Worm (Caenorhabditis elegans) whole organism, L4 larva: ENCODE results near the gene C43C3.4.

Source experiments
- F37D6.2 ChIP-seq: sonication (generic microtip); optimal IDR thresholded peaks from 2 replicates; lab custom pipeline; 2016; ENCODE audit warnings: mild to moderate bottlenecking, missing genetic modification characterization, missing compliant biosample characterization
- Y5F2A.4 ChIP-seq: fragments of 200-800 bp; sonication (Bioruptor generic); optimal IDR thresholded peaks from 2 replicates; lab custom pipeline; 2018; ENCODE audit warnings: mild to moderate bottlenecking, missing genetic modification characterization, missing compliant biosample characterization
- Y75B8A.6 ChIP-seq: fragments of 200-800 bp; sonication (Bioruptor generic); IDR thresholded peaks from 2 replicates; pipeline ENCODE4 v1.3.6; 2022; ENCODE audit warnings: missing genetic modification reagents, missing genetic modification characterization, missing compliant biosample characterization
- ZK337.2 ChIP-seq: fragments of 200-800 bp; sonication (Bioruptor generic); IDR thresholded peaks from 2 replicates; pipeline ENCODE4 v1.3.6; 2022; ENCODE audit warnings: missing genetic modification reagents, missing genetic modification characterization, missing compliant biosample characterization
- aha-1 ChIP-seq: fragments of 150-350 bp; peaks from one replicate; lab custom pipeline; 2014; ENCODE audit warnings: missing biosample characterization, missing genetic modification characterization
- ama-1 ChIP-seq: fragments of 150-350 bp; optimal IDR thresholded peaks from 2 replicates; lab custom pipeline; 2014; ENCODE audit warnings: inconsistent platforms, mixed read lengths
- ceh-20 ChIP-seq: fragments of 200-800 bp; sonication (Bioruptor generic); IDR thresholded peaks from 2 replicates; pipeline ENCODE4 v1.3.6; 2022; ENCODE audit warnings: missing genetic modification reagents, missing genetic modification characterization, missing compliant biosample characterization
- ceh-82 ChIP-seq: sonication (generic microtip); optimal IDR thresholded peaks from 2 replicates; lab custom pipeline; 2017; ENCODE audit warnings: missing biosample characterization, missing genetic modification characterization
- daf-19 ChIP-seq: fragments of 200-800 bp; sonication (Bioruptor generic); conservative IDR thresholded peaks from 2 replicates; pipeline ENCODE4 v1.3.6; 2022; ENCODE audit warnings: missing genetic modification characterization, missing compliant biosample characterization
- dmd-8 ChIP-seq: fragments of 200-800 bp; sonication (Bioruptor generic); IDR thresholded peaks from 2 replicates; pipeline ENCODE4 v1.3.6; 2022; ENCODE audit warnings: missing genetic modification characterization, missing compliant biosample characterization
- dmd-9 ChIP-seq: fragments of 200-800 bp; sonication (Bioruptor generic); IDR thresholded peaks from 2 replicates; pipeline ENCODE4 v1.3.6; 2022; ENCODE audit warnings: missing genetic modification reagents, missing genetic modification characterization, missing compliant biosample characterization
- dpl-1 ChIP-seq: fragments of 150-350 bp; optimal IDR thresholded peaks from 2 replicates; lab custom pipeline; 2014; ENCODE audit warnings: missing biosample characterization, missing genetic modification reagents, missing genetic modification characterization
- duxl-1 ChIP-seq: sonication (generic microtip); optimal IDR thresholded peaks from 2 replicates; lab custom pipeline; 2016; ENCODE audit warnings: mild to moderate bottlenecking, missing genetic modification characterization, moderate library complexity, missing compliant biosample characterization; ENCODE audit not compliant: poor library complexity
- fkh-10 ChIP-seq: fragments of 150-350 bp; optimal IDR thresholded peaks from 2 replicates; lab custom pipeline; 2014; ENCODE audit warnings: missing biosample characterization, missing genetic modification reagents, missing genetic modification characterization
- gei-8 ChIP-seq: fragments of 200-800 bp; sonication (Bioruptor generic); optimal IDR thresholded peaks from 2 replicates; lab custom pipeline; 2018; ENCODE audit warnings: mild to moderate bottlenecking, missing genetic modification characterization, missing compliant biosample characterization
- hlh-30 ChIP-seq: sonication (generic microtip); optimal IDR thresholded peaks from 2 replicates; lab custom pipeline; 2017; ENCODE audit warnings: antibody characterized with exemption, mild to moderate bottlenecking, missing genetic modification characterization, missing compliant biosample characterization; ENCODE audit not compliant: insufficient read depth
- mdl-1 ChIP-seq, 2 experiments: fragments of 150-350 bp in 1 of 2; sonication (generic microtip) in 1 of 2; optimal IDR thresholded peaks; 2 replicates each; lab custom pipeline; 2014 to 2017; ENCODE audit warnings: missing biosample characterization in 2 of 2, missing genetic modification characterization in 2 of 2
- mdt-29 ChIP-seq: fragments of 200-800 bp; sonication (Bioruptor generic); IDR thresholded peaks from 2 replicates; pipeline ENCODE4 v1.3.6; 2022; ENCODE audit warnings: missing genetic modification reagents, missing genetic modification characterization, missing compliant biosample characterization
- mep-1 ChIP-seq: fragments of 150-350 bp; sonication (generic microtip); optimal IDR thresholded peaks from 3 replicates; lab custom pipeline; 2014; ENCODE audit warnings: missing biosample characterization, missing genetic modification characterization
- nhr-102 ChIP-seq: sonication (generic microtip); optimal IDR thresholded peaks from 2 replicates; lab custom pipeline; 2016; ENCODE audit warnings: mild to moderate bottlenecking, missing genetic modification characterization, moderate library complexity, missing compliant biosample characterization
- nhr-11 ChIP-seq: fragments of 150-350 bp; optimal IDR thresholded peaks from 2 replicates; lab custom pipeline; 2014; ENCODE audit warnings: missing biosample characterization, missing genetic modification characterization
- nhr-111 ChIP-seq: fragments of 200-800 bp; sonication (Bioruptor generic); optimal IDR thresholded peaks from 2 replicates; lab custom pipeline; 2018; ENCODE audit warnings: mild to moderate bottlenecking, missing genetic modification characterization, missing compliant biosample characterization
- nhr-237 ChIP-seq: sonication (generic microtip); optimal IDR thresholded peaks from 2 replicates; lab custom pipeline; 2017; ENCODE audit warnings: missing biosample characterization, missing genetic modification characterization
- nhr-25 ChIP-seq: sonication (generic microtip); optimal IDR thresholded peaks from 2 replicates; lab custom pipeline; 2017; ENCODE audit warnings: missing genetic modification characterization, mild to moderate bottlenecking, missing compliant biosample characterization, antibody characterized with exemption, moderate library complexity, borderline replicate concordance; ENCODE audit not compliant: insufficient read depth
- nhr-28 ChIP-seq: fragments of 150-350 bp; optimal IDR thresholded peaks from 2 replicates; lab custom pipeline; 2014; ENCODE audit warnings: missing biosample characterization, missing genetic modification characterization
- nhr-42 ChIP-seq: fragments of 200-800 bp; sonication (Bioruptor generic); IDR thresholded peaks from 2 replicates; pipeline ENCODE4 v1.3.6; 2022; ENCODE audit warnings: missing genetic modification characterization, missing compliant biosample characterization
- set-16 ChIP-seq: fragments of 200-800 bp; sonication (Bioruptor generic); IDR thresholded peaks from 2 replicates; pipeline ENCODE4 v1.3.6; 2022; ENCODE audit warnings: missing genetic modification reagents, missing genetic modification characterization, missing compliant biosample characterization
- tra-1 ChIP-seq: fragments of 200-800 bp; sonication (Bioruptor generic); IDR thresholded peaks from 2 replicates; pipeline ENCODE4 v1.3.6; 2022; ENCODE audit warnings: missing genetic modification reagents, missing genetic modification characterization, missing compliant biosample characterization
- unc-62 ChIP-seq, 3 experiments: fragments of 150-350 bp in 1 of 3; sonication (generic microtip); optimal IDR thresholded peaks in 2 of 3; peaks in 1 of 3; 1 replicate in 1 of 3; 2 replicates in 2 of 3; lab custom pipeline; 2014 to 2017; ENCODE audit warnings: missing biosample characterization in 3 of 3, missing genetic modification characterization in 3 of 3, missing genetic modification reagents in 3 of 3, missing genotype in 1 of 3
- zfp-2 ChIP-seq: sonication (generic microtip); optimal IDR thresholded peaks from 2 replicates; lab custom pipeline; 2016; ENCODE audit warnings: mild to moderate bottlenecking, missing genetic modification characterization, missing compliant biosample characterization
- ztf-7 ChIP-seq: fragments of 150-350 bp; optimal IDR thresholded peaks from 2 replicates; lab custom pipeline; 2014; ENCODE audit warnings: missing biosample characterization, missing genetic modification characterization

Gene C43C3.4

ce11 chrX:9653478-9653877 is 21.2 kb downstream of the C43C3.4 start:
- TF ChIP-seq ztf-7, result no peak
- no peak for TF ChIP-seq nhr-42 (GFP tag; lab: Robert Waterston, UW)
- no peak for TF ChIP-seq dmd-9 (GFP tag; lab: Robert Waterston, UW)
- no peak for TF ChIP-seq Y75B8A.6 (GFP tag; lab: Robert Waterston, UW)
- no peak for TF ChIP-seq ama-1 (lab: Kevin White, UChicago)
- TF ChIP-seq Y5F2A.4 (GFP tag; lab: Kevin White, UChicago), result no peak
- TF ChIP-seq dmd-8 (GFP tag; lab: Robert Waterston, UW), result no peak
- no peak for TF ChIP-seq ceh-20
- no peak for TF ChIP-seq dpl-1 (GFP tag; lab: Kevin White, UChicago)
- TF ChIP-seq ZK337.2 (GFP tag; lab: Robert Waterston, UW), result no peak

ce11 chrX:9653016-9653415 is 21.7 kb downstream of the C43C3.4 start, which contains the start of gene aex-2:
aex-2 (minus strand) TSS chrX:9653116.
- TF ChIP-seq unc-62 (GFP tag; optimal IDR thresholded peaks at IDR 0.05 in 1 of 2; lab: Kevin White, UChicago) (peak in 1 of 2 experiments; percentile 48), unc-62 (tag; optimal IDR thresholded peaks at IDR 0.05; lab: Kevin White, UChicago) (no peak), set-16 (GFP tag; lab: Robert Waterston, UW) (no peak)

ce11 chrX:9648098-9648574 is 26.6 kb downstream of the C43C3.4 start, which contains the start of gene F34H10.4:
F34H10.4 (plus strand) TSS chrX:9648524.
- TF ChIP-seq F37D6.2 (no peak), hlh-30 (tag; lab: Kevin White, UChicago) (no peak), nhr-11 (tag; lab: Kevin White, UChicago) (no peak), dpl-1 (GFP tag; lab: Kevin White, UChicago) (no peak), gei-8 (GFP tag; lab: Kevin White, UChicago) (no peak), fkh-10 (GFP tag; lab: Kevin White, UChicago) (peak; percentile 85), unc-62 (GFP tag; optimal IDR thresholded peaks at IDR 0.05 in 1 of 2; lab: Kevin White, UChicago) (peak in 1 of 2 experiments; percentile 67), unc-62 (tag; optimal IDR thresholded peaks at IDR 0.05; lab: Kevin White, UChicago) (no peak), daf-19 (GFP tag; lab: Robert Waterston, UW) (no peak), zfp-2 (tag; lab: Kevin White, UChicago) (no peak), nhr-111 (no peak)

- no peak for TF ChIP-seq ceh-82
- TF ChIP-seq nhr-28 (tag; lab: Kevin White, UChicago), result peak; percentile 40
- TF ChIP-seq dmd-9 (GFP tag; lab: Robert Waterston, UW), result no peak
- TF ChIP-seq nhr-25 (tag; lab: Kevin White, UChicago), result peak; percentile 43
- peak; percentile 89 for TF ChIP-seq aha-1 (tag; lab: Kevin White, UChicago)
- no peak for TF ChIP-seq dmd-8 (GFP tag; lab: Robert Waterston, UW)
- no peak for TF ChIP-seq mdt-29
- no peak for TF ChIP-seq nhr-102 (tag; lab: Kevin White, UChicago)
- TF ChIP-seq mep-1 (tag; lab: Kevin White, UChicago), result peak; percentile 17
- no peak for TF ChIP-seq duxl-1 (tag; lab: Kevin White, UChicago)
- no peak for TF ChIP-seq tra-1
- TF ChIP-seq nhr-237 (tag; lab: Kevin White, UChicago), result no peak
- peak in 1 of 2 experiments; percentile 54 for TF ChIP-seq mdl-1 (tag; optimal IDR thresholded peaks at IDR 0.05; lab: Kevin White, UChicago)
- peak; percentile 75 for TF ChIP-seq hlh-30 (tag; lab: Kevin White, UChicago)
- peak in 1 of 2 experiments; percentile 94 for TF ChIP-seq unc-62 (GFP tag; optimal IDR thresholded peaks at IDR 0.05 in 1 of 2; lab: Kevin White, UChicago)
- no peak for TF ChIP-seq unc-62 (tag; optimal IDR thresholded peaks at IDR 0.05; lab: Kevin White, UChicago)
Measured at ce11 chrX:9642775-9643461, 31.8 kb downstream of the C43C3.4 start.
